Worm (Caenorhabditis elegans): ENCODE results near the gene F09E5.12.

The F09E5.12 gene

ce11 chrII:5339547-5339946 is 31.0 kb downstream of the F09E5.12 start:
- no peak for TF ChIP-seq tra-4 (tag; optimal IDR thresholded peaks at IDR 0.05)
- TF ChIP-seq ama-1 (optimal IDR thresholded peaks at IDR 0.05), result no peak
- no peak for TF ChIP-seq ets-7 (tag; optimal IDR thresholded peaks at IDR 0.05)
- no peak for TF ChIP-seq flt-1 (GFP tag; IDR thresholded peaks at IDR 0.05)
- no peak for TF ChIP-seq ceh-13 (GFP tag; optimal IDR thresholded peaks at IDR 0.05)
- no peak for TF ChIP-seq hnd-1 (tag; optimal IDR thresholded peaks at IDR 0.05)
- no peak for TF ChIP-seq tbx-11 (GFP tag; IDR thresholded peaks at IDR 0.05)
- no peak for TF ChIP-seq sea-1 (GFP tag; conservative IDR thresholded peaks at IDR 0.05)
- no peak for TF ChIP-seq pes-1 (GFP tag; IDR thresholded peaks at IDR 0.05)
- TF ChIP-seq tbx-37 (GFP tag; conservative IDR thresholded peaks at IDR 0.05), result no peak

- TF ChIP-seq ceh-36 (tag; optimal IDR thresholded peaks at IDR 0.05), result no peak
- no peak for TF ChIP-seq tbx-37 (GFP tag; conservative IDR thresholded peaks at IDR 0.05)
- no peak for TF ChIP-seq flt-1 (GFP tag; IDR thresholded peaks at IDR 0.05)
- no peak for TF ChIP-seq sea-1 (GFP tag; conservative IDR thresholded peaks at IDR 0.05)
- TF ChIP-seq ceh-13 (GFP tag; optimal IDR thresholded peaks at IDR 0.05), result no peak
- no peak for TF ChIP-seq pes-1 (GFP tag; IDR thresholded peaks at IDR 0.05)
- TF ChIP-seq hnd-1 (tag; optimal IDR thresholded peaks at IDR 0.05), result no peak
- TF ChIP-seq ama-1 (optimal IDR thresholded peaks at IDR 0.05), result no peak
- no peak for TF ChIP-seq ets-7 (tag; optimal IDR thresholded peaks at IDR 0.05)
- no peak for TF ChIP-seq hmbx-1 (tag; optimal IDR thresholded peaks at IDR 0.05)
- no peak for TF ChIP-seq tra-4 (tag; optimal IDR thresholded peaks at IDR 0.05)
- no peak for TF ChIP-seq tbx-11 (GFP tag; IDR thresholded peaks at IDR 0.05)
- no peak for TF ChIP-seq F13C5.2 (tag; optimal IDR thresholded peaks at IDR 0.05)
- TF ChIP-seq scrt-1 (GFP tag; IDR thresholded peaks at IDR 0.05), result no peak
- TF ChIP-seq B0310.2 (tag; optimal IDR thresholded peaks at IDR 0.05), result no peak
- TF ChIP-seq aly-1 (tag; optimal IDR thresholded peaks at IDR 0.05), result no peak
- no peak for TF ChIP-seq hmg-4 (GFP tag; optimal IDR thresholded peaks at IDR 0.05)
Measured at ce11 chrII:5338301-5338700, 32.2 kb downstream of the F09E5.12 start.

ce11 chrII:5337495-5337840 is 33.1 kb downstream of the F09E5.12 start:
- TF ChIP-seq ama-1 (optimal IDR thresholded peaks at IDR 0.05) (no peak), scrt-1 (GFP tag; IDR thresholded peaks at IDR 0.05) (no peak), aly-1 (tag; optimal IDR thresholded peaks at IDR 0.05) (no peak), tra-4 (tag; optimal IDR thresholded peaks at IDR 0.05) (no peak), hnd-1 (tag; optimal IDR thresholded peaks at IDR 0.05) (no peak), F13C5.2 (tag; optimal IDR thresholded peaks at IDR 0.05) (no peak), hmbx-1 (tag; optimal IDR thresholded peaks at IDR 0.05) (no peak)

- TF ChIP-seq hmg-4 (GFP tag; optimal IDR thresholded peaks at IDR 0.05) (peak; percentile 13), B0310.2 (tag; optimal IDR thresholded peaks at IDR 0.05) (no peak)
Measured at ce11 chrII:5336660-5337494, 33.7 kb downstream of the F09E5.12 start.

ce11 chrII:5336035-5336376 is 34.5 kb downstream of the F09E5.12 start:
- TF ChIP-seq B0310.2 (tag; optimal IDR thresholded peaks at IDR 0.05) (no peak), F13C5.2 (tag; optimal IDR thresholded peaks at IDR 0.05) (peak; percentile 38), ets-7 (tag; optimal IDR thresholded peaks at IDR 0.05) (no peak), tbx-11 (GFP tag; IDR thresholded peaks at IDR 0.05) (peak; percentile 20; the same call in 1 of the 2 replicates), hnd-1 (tag; optimal IDR thresholded peaks at IDR 0.05) (no peak), pes-1 (GFP tag; IDR thresholded peaks at IDR 0.05) (no peak), ceh-36 (tag; optimal IDR thresholded peaks at IDR 0.05) (no peak), tbx-37 (GFP tag; conservative IDR thresholded peaks at IDR 0.05) (no peak), sea-1 (GFP tag; conservative IDR thresholded peaks at IDR 0.05) (no peak), hmg-4 (GFP tag; optimal IDR thresholded peaks at IDR 0.05) (no peak), ama-1 (optimal IDR thresholded peaks at IDR 0.05) (no peak), hmbx-1 (tag; optimal IDR thresholded peaks at IDR 0.05) (no peak), flt-1 (GFP tag; IDR thresholded peaks at IDR 0.05) (no peak), scrt-1 (GFP tag; IDR thresholded peaks at IDR 0.05) (no peak), tra-4 (tag; optimal IDR thresholded peaks at IDR 0.05) (no peak), ceh-13 (GFP tag; optimal IDR thresholded peaks at IDR 0.05) (no peak), aly-1 (tag; optimal IDR thresholded peaks at IDR 0.05) (peak; percentile 6)

ce11 chrII:5335370-5336034 is 35.0 kb downstream of the F09E5.12 start:
- TF ChIP-seq tbx-11 (GFP tag; IDR thresholded peaks at IDR 0.05), result no peak
- no peak for TF ChIP-seq tra-4 (tag; optimal IDR thresholded peaks at IDR 0.05)
- no peak for TF ChIP-seq pes-1 (GFP tag; IDR thresholded peaks at IDR 0.05)
- no peak for TF ChIP-seq ama-1 (optimal IDR thresholded peaks at IDR 0.05)
- no peak for TF ChIP-seq sea-1 (GFP tag; conservative IDR thresholded peaks at IDR 0.05)
- no peak for TF ChIP-seq hnd-1 (tag; optimal IDR thresholded peaks at IDR 0.05)
- TF ChIP-seq tbx-37 (GFP tag; conservative IDR thresholded peaks at IDR 0.05), result no peak
- no peak for TF ChIP-seq F13C5.2 (tag; optimal IDR thresholded peaks at IDR 0.05)
- TF ChIP-seq ceh-36 (tag; optimal IDR thresholded peaks at IDR 0.05), result no peak
- TF ChIP-seq scrt-1 (GFP tag; IDR thresholded peaks at IDR 0.05), result no peak
- no peak for TF ChIP-seq hmbx-1 (tag; optimal IDR thresholded peaks at IDR 0.05)

ce11 chrII:5334628-5335027 is 35.9 kb downstream of the F09E5.12 start:
- TF ChIP-seq ets-7 (tag; optimal IDR thresholded peaks at IDR 0.05), result no peak
- no peak for TF ChIP-seq scrt-1 (GFP tag; IDR thresholded peaks at IDR 0.05)
- TF ChIP-seq ceh-36 (tag; optimal IDR thresholded peaks at IDR 0.05), result no peak
- TF ChIP-seq pes-1 (GFP tag; IDR thresholded peaks at IDR 0.05), result no peak
- no peak for TF ChIP-seq hnd-1 (tag; optimal IDR thresholded peaks at IDR 0.05)
- TF ChIP-seq B0310.2 (tag; optimal IDR thresholded peaks at IDR 0.05), result no peak
- no peak for TF ChIP-seq tbx-11 (GFP tag; IDR thresholded peaks at IDR 0.05)
- TF ChIP-seq ceh-13 (GFP tag; optimal IDR thresholded peaks at IDR 0.05), result no peak
- no peak for TF ChIP-seq hmbx-1 (tag; optimal IDR thresholded peaks at IDR 0.05)
- no peak for TF ChIP-seq tbx-37 (GFP tag; conservative IDR thresholded peaks at IDR 0.05)
- TF ChIP-seq F13C5.2 (tag; optimal IDR thresholded peaks at IDR 0.05), result no peak
- no peak for TF ChIP-seq sea-1 (GFP tag; conservative IDR thresholded peaks at IDR 0.05)
- TF ChIP-seq tra-4 (tag; optimal IDR thresholded peaks at IDR 0.05), result no peak

Measured in whole organism, early embryonic.